Fruit fly (Drosophila melanogaster) whole organism, embryonic: Measurements from ENCODE around the gene CG2493.

Experiments used
- ATbp ChIP-seq: fragments of 200-800 bp; sonication (Bioruptor generic); optimal IDR thresholded peaks from 2 replicates; lab custom pipeline; 2017; ENCODE audit warnings: missing biosample characterization, mild to moderate bottlenecking, missing genetic modification characterization, missing genetic modification reagents
- Blimp-1 ChIP-seq: fragments of 200-800 bp; sonication (Bioruptor generic); optimal IDR thresholded peaks from 3 replicates; lab custom pipeline; 2018; ENCODE audit warnings: missing biosample characterization, missing genetic modification characterization, mild to moderate bottlenecking, moderate library complexity, missing genetic modification reagents
- CG10321 ChIP-seq: fragments of 200-800 bp; sonication (Bioruptor generic); IDR thresholded peaks from 2 replicates; pipeline ENCODE4 v1.3.6; 2022; ENCODE audit warnings: missing biosample characterization, missing genetic modification characterization
- CG10462 ChIP-seq: fragments of 200-800 bp; sonication (Bioruptor generic); optimal IDR thresholded peaks from 2 replicates; lab custom pipeline; 2016; ENCODE audit warnings: missing biosample characterization, missing genetic modification characterization
- CG10654 ChIP-seq: fragments of 200-800 bp; sonication (Bioruptor generic); optimal IDR thresholded peaks from 2 replicates; lab custom pipeline; 2016; ENCODE audit warnings: missing biosample characterization, missing genetic modification characterization
- CG11560 ChIP-seq: fragments of 200-800 bp; sonication (Bioruptor generic); IDR thresholded peaks from 3 replicates; pipeline ENCODE4 v1.3.6; 2022; ENCODE audit warnings: missing biosample characterization, missing genetic modification characterization
- CG11695 ChIP-seq: fragments of 200-800 bp; sonication (Bioruptor generic); IDR thresholded peaks from 3 replicates; pipeline ENCODE4 v1.3.6; 2022; ENCODE audit warnings: missing biosample characterization, missing genetic modification characterization
- CG12391 ChIP-seq: fragments of 200-800 bp; sonication (Bioruptor generic); optimal IDR thresholded peaks from 3 replicates; lab custom pipeline; 2018; ENCODE audit warnings: missing biosample characterization, mild to moderate bottlenecking, missing genetic modification characterization, moderate library complexity
- CG12744 ChIP-seq: fragments of 200-800 bp; sonication (Bioruptor generic); optimal IDR thresholded peaks from 2 replicates; lab custom pipeline; 2016; ENCODE audit warnings: missing biosample characterization, missing genetic modification characterization
- CG13287 ChIP-seq: fragments of 200-800 bp; sonication (Bioruptor generic); IDR thresholded peaks from 2 replicates; pipeline ENCODE4 v1.3.6; 2022; ENCODE audit warnings: missing biosample characterization, missing genetic modification characterization; ENCODE audit not compliant: partially characterized antibody
- CG13296 ChIP-seq: fragments of 200-800 bp; sonication (Bioruptor generic); optimal IDR thresholded peaks from 3 replicates; lab custom pipeline; 2018; ENCODE audit warnings: missing biosample characterization, mild to moderate bottlenecking, missing genetic modification characterization
- CG16815 ChIP-seq: fragments of 200-800 bp; sonication (Bioruptor generic); optimal IDR thresholded peaks from 3 replicates; lab custom pipeline; 2017; ENCODE audit warnings: missing biosample characterization, mild to moderate bottlenecking, missing genetic modification characterization
- CG17568 ChIP-seq: fragments of 200-800 bp; sonication (Bioruptor generic); optimal IDR thresholded peaks from 2 replicates; lab custom pipeline; 2018; ENCODE audit warnings: missing biosample characterization, mild to moderate bottlenecking, missing genetic modification characterization, moderate library complexity
- CG2116 ChIP-seq: fragments of 200-800 bp; sonication (Bioruptor generic); optimal IDR thresholded peaks from 3 replicates; lab custom pipeline; 2018; ENCODE audit warnings: missing biosample characterization, mild to moderate bottlenecking, missing genetic modification characterization
- CG30403 ChIP-seq: fragments of 200-800 bp; sonication (Bioruptor generic); optimal IDR thresholded peaks from 3 replicates; lab custom pipeline; 2016; ENCODE audit warnings: missing biosample characterization, missing genetic modification characterization
- CG31441 ChIP-seq: fragments of 200-800 bp; sonication (Bioruptor generic); IDR thresholded peaks from 2 replicates; pipeline ENCODE4 v1.3.6; 2022; ENCODE audit warnings: missing biosample characterization, missing genetic modification characterization
- CG3163 ChIP-seq: fragments of 200-800 bp; sonication (Bioruptor generic); optimal IDR thresholded peaks from 3 replicates; lab custom pipeline; 2016; ENCODE audit warnings: missing biosample characterization, missing genetic modification characterization
- CG33213 ChIP-seq: fragments of 200-800 bp; sonication (Bioruptor generic); optimal IDR thresholded peaks from 3 replicates; lab custom pipeline; 2016; ENCODE audit warnings: missing biosample characterization, missing genetic modification characterization
- CG3847 ChIP-seq: fragments of 200-800 bp; sonication (Bioruptor generic); IDR thresholded peaks from 2 replicates; pipeline ENCODE4 v1.3.6; 2022; ENCODE audit warnings: missing biosample characterization, missing genetic modification characterization
- CG4360 ChIP-seq: fragments of 200-800 bp; sonication (Bioruptor generic); IDR thresholded peaks from 2 replicates; pipeline ENCODE4 v1.3.6; 2022; ENCODE audit warnings: missing biosample characterization, missing genetic modification characterization
- CG4854 ChIP-seq: fragments of 200-800 bp; sonication (Bioruptor generic); optimal IDR thresholded peaks from 2 replicates; lab custom pipeline; 2016; ENCODE audit warnings: missing biosample characterization, missing genetic modification characterization, inconsistent platforms
- CG6654 ChIP-seq: fragments of 200-800 bp; sonication (Bioruptor generic); optimal IDR thresholded peaks from 2 replicates; lab custom pipeline; 2017; ENCODE audit warnings: missing biosample characterization, mild to moderate bottlenecking, missing genetic modification characterization
- CG6813 ChIP-seq: fragments of 200-800 bp; sonication (Bioruptor generic); optimal IDR thresholded peaks from 2 replicates; lab custom pipeline; 2017; ENCODE audit warnings: missing biosample characterization, missing genetic modification characterization, mild to moderate bottlenecking, moderate library complexity, missing genetic modification reagents
- CG9797 ChIP-seq: fragments of 200-800 bp; sonication (Bioruptor generic); optimal IDR thresholded peaks from 3 replicates; lab custom pipeline; 2018; ENCODE audit warnings: missing biosample characterization, mild to moderate bottlenecking, missing genetic modification characterization
- Dad ChIP-seq: fragments of 200-800 bp; sonication (Bioruptor generic); optimal IDR thresholded peaks from 3 replicates; lab custom pipeline; 2016; ENCODE audit warnings: missing biosample characterization, missing genetic modification characterization
- Ets97D ChIP-seq: fragments of 200-800 bp; sonication (Bioruptor generic); optimal IDR thresholded peaks from 3 replicates; lab custom pipeline; 2016; ENCODE audit warnings: missing biosample characterization, missing genetic modification characterization
- Gug ChIP-seq: fragments of 200-800 bp; sonication (Bioruptor generic); IDR thresholded peaks from 4 replicates; pipeline ENCODE4 v1.3.6; 2022; ENCODE audit warnings: missing biosample characterization, missing genetic modification characterization
- Lim3 ChIP-seq: fragments of 200-800 bp; sonication (Bioruptor generic); IDR thresholded peaks from 2 replicates; pipeline ENCODE4 v1.3.6; 2022; ENCODE audit warnings: missing biosample characterization, missing genetic modification characterization
- MESR4 ChIP-seq: fragments of 200-800 bp; sonication (Bioruptor generic); optimal IDR thresholded peaks from 2 replicates; lab custom pipeline; 2018; ENCODE audit warnings: missing biosample characterization, mild to moderate bottlenecking, missing genetic modification characterization, moderate library complexity
- Max ChIP-seq: fragments of 200-800 bp; sonication (Bioruptor generic); optimal IDR thresholded peaks from 2 replicates; lab custom pipeline; 2016; ENCODE audit warnings: missing biosample characterization, mild to moderate bottlenecking, missing genetic modification characterization
- Oli ChIP-seq: fragments of 200-800 bp; sonication (Bioruptor generic); optimal IDR thresholded peaks from 2 replicates; lab custom pipeline; 2018; ENCODE audit warnings: missing biosample characterization, mild to moderate bottlenecking, missing genetic modification characterization, moderate library complexity
- Rfx ChIP-seq: fragments of 200-800 bp; sonication (Bioruptor generic); IDR thresholded peaks from 2 replicates; pipeline ENCODE4 v1.3.6; 2022; ENCODE audit warnings: missing biosample characterization, missing genetic modification characterization
- Xbp1 ChIP-seq: fragments of 200-800 bp; sonication (Bioruptor generic); optimal IDR thresholded peaks from 3 replicates; lab custom pipeline; 2016; ENCODE audit warnings: missing biosample characterization, mild to moderate bottlenecking, missing genetic modification characterization
- ab ChIP-seq: fragments of 200-800 bp; sonication (Bioruptor generic); optimal IDR thresholded peaks from 2 replicates; lab custom pipeline; 2016; ENCODE audit warnings: missing biosample characterization, missing genetic modification characterization
- ap ChIP-seq: fragments of 200-800 bp; sonication (Bioruptor generic); IDR thresholded peaks from 2 replicates; pipeline ENCODE4 v1.3.6; 2022; ENCODE audit warnings: missing biosample characterization, missing genetic modification characterization
- az2 ChIP-seq: fragments of 200-800 bp; sonication (Bioruptor generic); optimal IDR thresholded peaks from 3 replicates; lab custom pipeline; 2016; ENCODE audit warnings: missing biosample characterization, missing genetic modification characterization
- dmrt99B ChIP-seq: fragments of 200-800 bp; sonication (Bioruptor generic); optimal IDR thresholded peaks from 2 replicates; lab custom pipeline; 2018; ENCODE audit warnings: missing biosample characterization, mild to moderate bottlenecking, missing genetic modification characterization, moderate library complexity
- gem ChIP-seq: fragments of 200-800 bp; sonication (Bioruptor generic); optimal IDR thresholded peaks from 2 replicates; lab custom pipeline; 2019; ENCODE audit warnings: missing biosample characterization, mild to moderate bottlenecking, missing genetic modification characterization, moderate library complexity
- gt ChIP-seq: fragments of 200-800 bp; sonication (Bioruptor generic); IDR thresholded peaks from 2 replicates; pipeline ENCODE4 v1.3.6; 2022; ENCODE audit warnings: missing biosample characterization, missing genetic modification characterization
- jigr1 ChIP-seq: fragments of 200-800 bp; sonication (Bioruptor generic); IDR thresholded peaks from 3 replicates; pipeline ENCODE4 v1.3.6; 2022; ENCODE audit warnings: missing biosample characterization, missing genetic modification characterization
- nerfin-1 ChIP-seq: fragments of 200-800 bp; sonication (Bioruptor generic); optimal IDR thresholded peaks from 3 replicates; lab custom pipeline; 2019; ENCODE audit warnings: missing biosample characterization, mild to moderate bottlenecking, missing genetic modification characterization, moderate library complexity
- shn ChIP-seq: fragments of 200-800 bp; sonication (Bioruptor generic); optimal IDR thresholded peaks from 3 replicates; lab custom pipeline; 2016; ENCODE audit warnings: missing biosample characterization, missing genetic modification characterization
- sisA ChIP-seq: fragments of 200-800 bp; sonication (Bioruptor generic); IDR thresholded peaks from 2 replicates; pipeline ENCODE4 v1.3.6; 2022; ENCODE audit warnings: missing biosample characterization, missing genetic modification characterization
- tgo ChIP-seq: fragments of 200-800 bp; sonication (Bioruptor generic); IDR thresholded peaks from 3 replicates; pipeline ENCODE4 v1.3.6; 2022; ENCODE audit warnings: missing biosample characterization, missing genetic modification characterization
- vvl ChIP-seq: fragments of 200-800 bp; sonication (Bioruptor generic); IDR thresholded peaks from 2 replicates; pipeline ENCODE4 v1.3.6; 2022; ENCODE audit warnings: missing biosample characterization, missing genetic modification characterization
- wek ChIP-seq: fragments of 200-800 bp; sonication (Bioruptor generic); optimal IDR thresholded peaks from 3 replicates; lab custom pipeline; 2018; ENCODE audit warnings: missing biosample characterization, mild to moderate bottlenecking, missing genetic modification characterization, moderate library complexity
- wor ChIP-seq: fragments of 200-800 bp; sonication (Bioruptor generic); IDR thresholded peaks from 2 replicates; pipeline ENCODE4 v1.3.6; 2022; ENCODE audit warnings: missing biosample characterization, missing genetic modification characterization
- zf30C ChIP-seq: fragments of 200-800 bp; sonication (Bioruptor generic); optimal IDR thresholded peaks from 3 replicates; lab custom pipeline; 2018; ENCODE audit warnings: missing biosample characterization, mild to moderate bottlenecking, missing genetic modification characterization
- zfh1 ChIP-seq: fragments of 200-800 bp; sonication (Bioruptor generic); IDR thresholded peaks from 3 replicates; pipeline ENCODE4 v1.3.6; 2022; ENCODE audit warnings: missing biosample characterization, missing genetic modification characterization

The CG2493 gene

DNA sequence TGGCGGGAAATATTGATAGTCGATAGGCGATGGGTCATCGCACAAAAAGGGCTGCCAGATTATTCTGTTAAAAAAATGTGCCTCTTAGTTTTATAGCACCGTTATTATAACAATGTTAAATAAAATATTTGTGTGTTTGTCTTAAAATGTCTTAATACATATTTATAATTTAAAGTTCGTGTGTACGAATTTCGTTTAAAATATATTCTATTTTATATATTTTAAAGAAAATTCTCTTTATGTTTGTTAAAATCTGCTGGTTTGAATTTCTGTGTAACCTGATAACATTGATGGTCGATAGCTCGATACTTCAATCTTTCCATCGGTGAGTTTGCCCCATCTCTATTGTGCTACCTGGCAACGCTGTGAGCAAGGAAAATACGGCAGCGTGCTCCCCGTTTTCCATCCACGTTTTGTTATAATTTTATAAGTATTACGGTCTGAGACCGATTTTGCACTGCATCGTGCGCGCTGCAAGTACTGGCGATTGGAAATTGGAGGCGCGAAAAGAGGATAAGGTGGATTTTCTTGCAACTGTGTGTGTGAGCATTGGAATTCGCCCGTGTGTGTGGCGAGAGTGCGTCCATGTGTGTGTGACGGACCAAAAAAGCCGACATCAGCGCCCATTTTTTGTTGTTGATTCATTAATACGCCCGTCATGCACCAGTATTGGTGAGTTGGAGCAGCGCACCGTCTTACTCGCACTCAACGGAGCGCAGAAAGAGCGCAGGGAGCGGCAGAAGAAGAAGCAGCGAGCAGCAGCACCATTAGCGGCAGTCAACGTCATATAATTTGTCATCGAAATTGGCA, 46.3 kb downstream of the CG2493 start, which contains the start of the genes CG10949 and Arpc2 (continued):
- TF ChIP-seq CG3847 (GFP tag; lab: Robert Waterston, UW): peak; percentile 83
- TF ChIP-seq CG11560: no peak
- peak; percentile 18 for TF ChIP-seq zf30C (GFP tag; lab: Kevin White, UChicago)
- TF ChIP-seq MESR4: peak; percentile 91
- peak; percentile 52 for TF ChIP-seq az2 (GFP tag; lab: Kevin White, UChicago)
- no peak; the same call in none of the 2 replicates for TF ChIP-seq CG31441 (GFP tag; lab: Robert Waterston, UW)
- no peak for TF ChIP-seq ATbp (GFP tag; lab: Kevin White, UChicago)
- TF ChIP-seq Lim3: no peak
- peak; percentile 48 for TF ChIP-seq CG13296 (GFP tag; lab: Kevin White, UChicago)
- peak; percentile 39 for TF ChIP-seq CG16815
- TF ChIP-seq nerfin-1 (tag; lab: Kevin White, UChicago): peak; percentile 92
- 0 out of 3 replicates have a peak, but pooled peaks have one; percentile 20 for TF ChIP-seq CG11695 (GFP tag; lab: Robert Waterston, UW)
- TF ChIP-seq CG2116: peak; percentile 65
- 0 out of 2 replicates have a peak, but pooled peaks have one; percentile 30 for TF ChIP-seq CG10321 (GFP tag; lab: Robert Waterston, UW)
- peak; percentile 32 for TF ChIP-seq Blimp-1 (GFP tag; lab: Kevin White, UChicago)
- TF ChIP-seq zfh1 (GFP tag; lab: Robert Waterston, UW): no peak
- TF ChIP-seq CG6813 (GFP tag; lab: Kevin White, UChicago): no peak
- TF ChIP-seq CG4854 (GFP tag; lab: Kevin White, UChicago): no peak
- TF ChIP-seq Dad (GFP tag; lab: Kevin White, UChicago): no peak
- peak; percentile 61 for TF ChIP-seq CG13287
- TF ChIP-seq CG6654: no peak
- TF ChIP-seq wor: no peak
- peak; percentile 27; the same call in 1 of the 2 replicates for TF ChIP-seq vvl
- peak; percentile 65 for TF ChIP-seq Xbp1 (GFP tag; lab: Kevin White, UChicago)
- TF ChIP-seq CG10462 (GFP tag; lab: Kevin White, UChicago): peak; percentile 17
- TF ChIP-seq Rfx (GFP tag; lab: Robert Waterston, UW): peak; percentile 34; the same call in 1 of the 2 replicates
- no peak for TF ChIP-seq CG17568
- TF ChIP-seq Oli (tag; lab: Kevin White, UChicago): peak; percentile 39
- TF ChIP-seq gt (GFP tag; lab: Robert Waterston, UW): no peak
- peak; percentile 11; the same call in 1 of the 2 replicates for TF ChIP-seq sisA (GFP tag; lab: Robert Waterston, UW)
- TF ChIP-seq CG12391 (tag; lab: Kevin White, UChicago): peak; percentile 77
- no peak for TF ChIP-seq jigr1 (GFP tag; lab: Robert Waterston, UW)
- no peak for TF ChIP-seq CG33213
- TF ChIP-seq wek: no peak
- no peak for TF ChIP-seq CG12744 (GFP tag; lab: Kevin White, UChicago)
- TF ChIP-seq ab (GFP tag; lab: Kevin White, UChicago): no peak
- TF ChIP-seq Max: peak; percentile 38
- peak; percentile 65 for TF ChIP-seq CG30403 (GFP tag; lab: Kevin White, UChicago)
- TF ChIP-seq CG9797 (GFP tag; lab: Kevin White, UChicago): peak; percentile 30
- no peak for TF ChIP-seq shn (GFP tag; lab: Kevin White, UChicago)
- TF ChIP-seq dmrt99B (tag; lab: Kevin White, UChicago): no peak
- peak; percentile 40; the same call in 1 of the 4 replicates for TF ChIP-seq Gug (GFP tag; lab: Robert Waterston, UW)
- TF ChIP-seq CG10654 (GFP tag; lab: Kevin White, UChicago): peak; percentile 47
- TF ChIP-seq CG3163 (GFP tag; lab: Kevin White, UChicago): no peak
- TF ChIP-seq CG4360: 0 out of 2 replicates have a peak, but pooled peaks have one; percentile 26
- no peak for TF ChIP-seq tgo
- TF ChIP-seq gem (tag; lab: Kevin White, UChicago): peak; percentile 80
- TF ChIP-seq Ets97D (GFP tag; lab: Kevin White, UChicago): peak; percentile 16
- TF ChIP-seq ap (GFP tag; lab: Robert Waterston, UW): no peak
